Worm (Caenorhabditis elegans) whole organism, L4 larva: ENCODE data around the gene cyp-31A3.

ENCODE experiments used
- F26F4.8 ChIP-seq: fragments of 200-800 bp; sonication (Bioruptor generic); conservative IDR thresholded peaks from 2 replicates; pipeline ENCODE4 v1.3.6; 2022; ENCODE audit warnings: missing genetic modification characterization, missing compliant biosample characterization
- F37D6.2 ChIP-seq: sonication (generic microtip); optimal IDR thresholded peaks from 2 replicates; lab custom pipeline; 2016; ENCODE audit warnings: mild to moderate bottlenecking, missing genetic modification characterization, missing compliant biosample characterization
- F44E2.7 ChIP-seq: fragments of 200-800 bp; sonication (Bioruptor generic); IDR thresholded peaks from 2 replicates; pipeline ENCODE4 v2.1.2; 2022; ENCODE audit warnings: missing genetic modification characterization, missing compliant biosample characterization
- T20F7.1 ChIP-seq: fragments of 200-800 bp; sonication (Bioruptor generic); optimal IDR thresholded peaks from 2 replicates; lab custom pipeline; 2018; ENCODE audit warnings: mild to moderate bottlenecking, missing genetic modification characterization, missing compliant biosample characterization
- Y105C5A.15 ChIP-seq: fragments of 200-800 bp; sonication (Bioruptor generic); IDR thresholded peaks from 2 replicates; pipeline ENCODE4 v1.3.6; 2022; ENCODE audit warnings: missing genetic modification characterization, missing compliant biosample characterization
- Y48G9A.11 ChIP-seq: fragments of 200-800 bp; sonication (Bioruptor generic); IDR thresholded peaks from 2 replicates; pipeline ENCODE4 v1.3.6; 2022; ENCODE audit warnings: missing genetic modification reagents, missing genetic modification characterization, missing compliant biosample characterization
- Y75B8A.6 ChIP-seq: fragments of 200-800 bp; sonication (Bioruptor generic); IDR thresholded peaks from 2 replicates; pipeline ENCODE4 v1.3.6; 2022; ENCODE audit warnings: missing genetic modification reagents, missing genetic modification characterization, missing compliant biosample characterization
- ZK546.5 ChIP-seq, 2 experiments: sonication (generic microtip); optimal IDR thresholded peaks; 2 replicates each; lab custom pipeline; 2017; ENCODE audit warnings: missing biosample characterization in 2 of 2, missing genetic modification characterization in 2 of 2
- aha-1 ChIP-seq: fragments of 150-350 bp; peaks from one replicate; lab custom pipeline; 2014; ENCODE audit warnings: missing biosample characterization, missing genetic modification characterization
- aly-2 ChIP-seq: sonication (generic microtip); optimal IDR thresholded peaks from 2 replicates; lab custom pipeline; 2018; ENCODE audit warnings: missing biosample characterization, missing genetic modification characterization
- ama-1 ChIP-seq: fragments of 150-350 bp; optimal IDR thresholded peaks from 2 replicates; lab custom pipeline; 2014; ENCODE audit warnings: inconsistent platforms, mixed read lengths
- arid-1 ChIP-seq: fragments of 200-800 bp; sonication (Bioruptor generic); conservative IDR thresholded peaks from 2 replicates; pipeline ENCODE4 v1.3.6; 2022; ENCODE audit warnings: missing genetic modification reagents, missing genetic modification characterization, missing compliant biosample characterization
- ceh-20 ChIP-seq: fragments of 200-800 bp; sonication (Bioruptor generic); IDR thresholded peaks from 2 replicates; pipeline ENCODE4 v1.3.6; 2022; ENCODE audit warnings: missing genetic modification reagents, missing genetic modification characterization, missing compliant biosample characterization
- ceh-28 ChIP-seq: fragments of 150-350 bp; optimal IDR thresholded peaks from 2 replicates; lab custom pipeline; 2014; ENCODE audit warnings: missing biosample characterization, missing genetic modification reagents, missing genetic modification characterization
- ceh-44 ChIP-seq: fragments of 200-800 bp; sonication (Bioruptor generic); IDR thresholded peaks from 2 replicates; pipeline ENCODE4 v1.3.6; 2022; ENCODE audit warnings: missing genetic modification reagents, missing genetic modification characterization, missing compliant biosample characterization
- ces-1 ChIP-seq: fragments of 150-350 bp; sonication (generic microtip); optimal IDR thresholded peaks from 4 replicates; lab custom pipeline; 2014; ENCODE audit warnings: missing biosample characterization, missing genetic modification reagents, missing genetic modification characterization
- duxl-1 ChIP-seq: sonication (generic microtip); optimal IDR thresholded peaks from 2 replicates; lab custom pipeline; 2016; ENCODE audit warnings: mild to moderate bottlenecking, missing genetic modification characterization, moderate library complexity, missing compliant biosample characterization; ENCODE audit not compliant: poor library complexity
- egl-27 ChIP-seq: sonication (generic microtip); optimal IDR thresholded peaks from 3 replicates; lab custom pipeline; 2017; ENCODE audit warnings: missing biosample characterization, missing genetic modification reagents, missing genetic modification characterization
- egl-43 ChIP-seq: fragments of 200-800 bp; sonication (Bioruptor generic); IDR thresholded peaks from 2 replicates; pipeline ENCODE4 v1.3.6; 2022; ENCODE audit warnings: missing genetic modification reagents, missing genetic modification characterization, missing compliant biosample characterization
- gei-8 ChIP-seq: fragments of 200-800 bp; sonication (Bioruptor generic); optimal IDR thresholded peaks from 2 replicates; lab custom pipeline; 2018; ENCODE audit warnings: mild to moderate bottlenecking, missing genetic modification characterization, missing compliant biosample characterization
- hlh-30 ChIP-seq: sonication (generic microtip); optimal IDR thresholded peaks from 2 replicates; lab custom pipeline; 2017; ENCODE audit warnings: antibody characterized with exemption, mild to moderate bottlenecking, missing genetic modification characterization, missing compliant biosample characterization; ENCODE audit not compliant: insufficient read depth
- jun-1 ChIP-seq: fragments of 150-350 bp; optimal IDR thresholded peaks from 2 replicates; lab custom pipeline; 2014; ENCODE audit warnings: missing biosample characterization, missing genetic modification reagents, missing genetic modification characterization
- lim-7 ChIP-seq: fragments of 200-800 bp; sonication (Bioruptor generic); IDR thresholded peaks from 2 replicates; pipeline ENCODE4 v1.3.6; 2022; ENCODE audit warnings: missing genetic modification characterization, missing compliant biosample characterization
- lin-13 ChIP-seq: fragments of 150-350 bp; optimal IDR thresholded peaks from 2 replicates; lab custom pipeline; 2014; ENCODE audit warnings: missing biosample characterization, missing genetic modification reagents, missing genetic modification characterization
- lin-15B ChIP-seq: fragments of 150-350 bp; sonication (generic microtip); optimal IDR thresholded peaks from 3 replicates; lab custom pipeline; 2014; ENCODE audit warnings: missing biosample characterization, missing genetic modification characterization
- lin-38 ChIP-seq: fragments of 200-800 bp; sonication (Bioruptor generic); IDR thresholded peaks from 2 replicates; pipeline ENCODE4 v1.3.6; 2022; ENCODE audit warnings: missing genetic modification reagents, missing genetic modification characterization, missing compliant biosample characterization
- lsy-2 ChIP-seq, 2 experiments: fragments of 150-350 bp in 1 of 2; sonication (generic microtip) in 1 of 2; optimal IDR thresholded peaks; 2 replicates each; lab custom pipeline; 2014 to 2017; ENCODE audit warnings: missing biosample characterization in 2 of 2, missing genetic modification characterization in 2 of 2
- mdl-1 ChIP-seq, 2 experiments: fragments of 150-350 bp in 1 of 2; sonication (generic microtip) in 1 of 2; optimal IDR thresholded peaks; 2 replicates each; lab custom pipeline; 2014 to 2017; ENCODE audit warnings: missing biosample characterization in 2 of 2, missing genetic modification characterization in 2 of 2
- nhr-102 ChIP-seq: sonication (generic microtip); optimal IDR thresholded peaks from 2 replicates; lab custom pipeline; 2016; ENCODE audit warnings: mild to moderate bottlenecking, missing genetic modification characterization, moderate library complexity, missing compliant biosample characterization
- nhr-11 ChIP-seq: fragments of 150-350 bp; optimal IDR thresholded peaks from 2 replicates; lab custom pipeline; 2014; ENCODE audit warnings: missing biosample characterization, missing genetic modification characterization
- nhr-237 ChIP-seq: sonication (generic microtip); optimal IDR thresholded peaks from 2 replicates; lab custom pipeline; 2017; ENCODE audit warnings: missing biosample characterization, missing genetic modification characterization
- nhr-25 ChIP-seq: sonication (generic microtip); optimal IDR thresholded peaks from 2 replicates; lab custom pipeline; 2017; ENCODE audit warnings: missing genetic modification characterization, mild to moderate bottlenecking, missing compliant biosample characterization, antibody characterized with exemption, moderate library complexity, borderline replicate concordance; ENCODE audit not compliant: insufficient read depth
- nhr-6 ChIP-seq: fragments of 150-350 bp; optimal IDR thresholded peaks from 2 replicates; lab custom pipeline; 2014; ENCODE audit warnings: missing biosample characterization, missing genetic modification characterization
- pha-4 ChIP-seq, 2 experiments: fragments of 150-350 bp in 1 of 2; fragments of 200-800 bp in 1 of 2; sonication (Bioruptor generic) in 1 of 2; IDR thresholded peaks in 1 of 2; optimal IDR thresholded peaks in 1 of 2; 2 replicates each; pipeline versions ENCODE4 v1.3.6 to Lab custom; 2014 to 2022; ENCODE audit warnings: missing genetic modification characterization in 2 of 2, missing genetic modification reagents in 2 of 2, missing biosample characterization in 1 of 2, missing compliant biosample characterization in 1 of 2
- pqm-1 ChIP-seq: sonication (generic microtip); optimal IDR thresholded peaks from 2 replicates; lab custom pipeline; 2017; ENCODE audit warnings: missing biosample characterization, missing genetic modification characterization
- set-16 ChIP-seq: fragments of 200-800 bp; sonication (Bioruptor generic); IDR thresholded peaks from 2 replicates; pipeline ENCODE4 v1.3.6; 2022; ENCODE audit warnings: missing genetic modification reagents, missing genetic modification characterization, missing compliant biosample characterization
- snpc-4 ChIP-seq: fragments of 150-350 bp; optimal IDR thresholded peaks from 2 replicates; lab custom pipeline; 2014; ENCODE audit warnings: missing biosample characterization, missing genetic modification characterization
- spr-1 ChIP-seq: sonication (generic microtip); optimal IDR thresholded peaks from 2 replicates; lab custom pipeline; 2016; ENCODE audit warnings: mild to moderate bottlenecking, missing genetic modification characterization, missing compliant biosample characterization
- spr-3 ChIP-seq: fragments of 200-800 bp; sonication (Bioruptor generic); optimal IDR thresholded peaks from 2 replicates; lab custom pipeline; 2018; ENCODE audit warnings: mild to moderate bottlenecking, missing genetic modification characterization, missing compliant biosample characterization
- tag-97 ChIP-seq: fragments of 200-800 bp; sonication (Bioruptor generic); IDR thresholded peaks from 2 replicates; pipeline ENCODE4 v1.3.6; 2022; ENCODE audit warnings: missing genetic modification characterization, missing compliant biosample characterization
- unc-130 ChIP-seq: sonication (generic microtip); optimal IDR thresholded peaks from 2 replicates; lab custom pipeline; 2016; ENCODE audit warnings: missing genetic modification reagents, missing genetic modification characterization, missing compliant biosample characterization
- unc-62 ChIP-seq, 3 experiments: fragments of 150-350 bp in 1 of 3; sonication (generic microtip); optimal IDR thresholded peaks in 2 of 3; peaks in 1 of 3; 1 replicate in 1 of 3; 2 replicates in 2 of 3; lab custom pipeline; 2014 to 2017; ENCODE audit warnings: missing biosample characterization in 3 of 3, missing genetic modification characterization in 3 of 3, missing genetic modification reagents in 3 of 3, missing genotype in 1 of 3
- vab-7 ChIP-seq: fragments of 200-800 bp; sonication (Bioruptor generic); IDR thresholded peaks from 2 replicates; pipeline ENCODE4 v1.3.6; 2022; ENCODE audit warnings: missing genetic modification reagents, missing genetic modification characterization, missing compliant biosample characterization
- zip-11 ChIP-seq: fragments of 200-800 bp; sonication (Bioruptor generic); IDR thresholded peaks from 2 replicates; pipeline ENCODE4 v1.3.6; 2022; ENCODE audit warnings: missing genetic modification characterization, missing compliant biosample characterization

The cyp-31A3 gene

ce11 chrIV:4748408-4749105, 12.3 kb upstream of the cyp-31A3 start, which contains the start of gene cyc-2.1 (continued):
- TF ChIP-seq lin-13 (GFP tag; lab: Kevin White, UChicago) (peak; percentile 36), egl-43 (GFP tag; lab: Robert Waterston, UW) (peak; percentile 84), vab-7 (GFP tag; lab: Robert Waterston, UW) (peak; percentile 37; the same call in 1 of the 2 replicates), egl-27 (tag; lab: Kevin White, UChicago) (no peak), nhr-6 (peak; percentile 61), ces-1 (no peak), F26F4.8 (no peak), aly-2 (tag; lab: Kevin White, UChicago) (no peak), lin-15B (peak; percentile 48), lsy-2 (tag; optimal IDR thresholded peaks at IDR 0.05; lab: Kevin White, UChicago) (peak; percentile 79 to 90), gei-8 (no peak), zip-11 (no peak), Y75B8A.6 (0 out of 2 replicates have a peak, but pooled peaks have one; percentile 22), spr-1 (peak; percentile 15)

- TF ChIP-seq spr-3 (GFP tag; lab: Kevin White, UChicago): no peak
- peak; percentile 48; the same call in 1 of the 2 replicates for TF ChIP-seq lim-7 (GFP tag; lab: Robert Waterston, UW)
- TF ChIP-seq F44E2.7 (GFP tag; lab: Robert Waterston, UW): 0 out of 2 replicates have a peak, but pooled peaks have one; percentile 20
- TF ChIP-seq ceh-44 (GFP tag; lab: Robert Waterston, UW): 0 out of 2 replicates have a peak, but pooled peaks have one; percentile 46
- peak; percentile 29 for TF ChIP-seq aha-1 (tag; lab: Kevin White, UChicago)
- TF ChIP-seq set-16: peak; percentile 69
Observed at ce11 chrIV:4749155-4749554, 11.7 kb upstream of the cyp-31A3 start.

ce11 chrIV:4749728-4750278, 11.0 kb upstream of the cyp-31A3 start, which contains the start of the genes rpl-20 and Y17G9B.5:
Gene rpl-20 (minus strand): TSS chrIV:4749778.
Gene Y17G9B.5 (plus strand): TSS chrIV:4750240.
- TF ChIP-seq set-16: peak; percentile 36
- no peak for TF ChIP-seq Y105C5A.15 (GFP tag; lab: Robert Waterston, UW)
- peak; percentile 98 for TF ChIP-seq unc-130
- peak; percentile 99 for TF ChIP-seq arid-1 (GFP tag; lab: Robert Waterston, UW)
- peak; percentile 99 for TF ChIP-seq vab-7 (GFP tag; lab: Robert Waterston, UW)
- peak; percentile 65 for TF ChIP-seq snpc-4
- no peak for TF ChIP-seq F26F4.8
- peak; percentile 99 for TF ChIP-seq pha-4 (GFP tag; IDR thresholded peaks at IDR 0.05; lab: Robert Waterston, UW)
- peak; percentile 100 for TF ChIP-seq pha-4 (tag; optimal IDR thresholded peaks at IDR 0.05; lab: Kevin White, UChicago)
- TF ChIP-seq F37D6.2 (tag; lab: Kevin White, UChicago): peak; percentile 98
- peak; percentile 96 for TF ChIP-seq jun-1 (tag; lab: Kevin White, UChicago)
- TF ChIP-seq nhr-25: peak; percentile 97
- TF ChIP-seq hlh-30 (tag; lab: Kevin White, UChicago): peak; percentile 98
- TF ChIP-seq ceh-44 (GFP tag; lab: Robert Waterston, UW): peak; percentile 87
- peak; percentile 98 for TF ChIP-seq egl-43 (GFP tag; lab: Robert Waterston, UW)
- peak; percentile 22 to 92 for TF ChIP-seq mdl-1 (tag; optimal IDR thresholded peaks at IDR 0.05; lab: Kevin White, UChicago)
- peak; percentile 86 for TF ChIP-seq nhr-237 (tag; lab: Kevin White, UChicago)
- TF ChIP-seq zip-11: 0 out of 2 replicates have a peak, but pooled peaks have one; percentile 75
- TF ChIP-seq unc-62 (GFP tag; optimal IDR thresholded peaks at IDR 0.05 in 1 of 2; lab: Kevin White, UChicago): peak; percentile 9 to 100
- TF ChIP-seq unc-62 (tag; optimal IDR thresholded peaks at IDR 0.05; lab: Kevin White, UChicago): no peak
- TF ChIP-seq T20F7.1 (GFP tag; lab: Kevin White, UChicago): peak; percentile 98
- peak; percentile 95 for TF ChIP-seq Y48G9A.11 (GFP tag; lab: Robert Waterston, UW)
- TF ChIP-seq nhr-102 (tag; lab: Kevin White, UChicago): peak; percentile 99
- peak; percentile 94 for TF ChIP-seq pqm-1 (tag; lab: Kevin White, UChicago)
- TF ChIP-seq lin-38 (GFP tag; lab: Robert Waterston, UW): peak; percentile 100
- peak; percentile 74 for TF ChIP-seq ceh-28 (tag; lab: Kevin White, UChicago)
- TF ChIP-seq lin-15B: peak; percentile 99
- peak; percentile 92 for TF ChIP-seq ama-1
- TF ChIP-seq tag-97 (GFP tag; lab: Robert Waterston, UW): peak; percentile 94; the same call in 1 of the 2 replicates
- TF ChIP-seq ZK546.5 (tag; optimal IDR thresholded peaks at IDR 0.05; lab: Kevin White, UChicago): peak; percentile 35 to 91
- peak; percentile 100 for TF ChIP-seq ceh-20 (GFP tag; lab: Robert Waterston, UW)
- TF ChIP-seq duxl-1: peak; percentile 98
- TF ChIP-seq nhr-11: peak; percentile 100
